Worm (Caenorhabditis elegans) whole organism, L4/young adult: ENCODE data around the gene srh-87.

Experiments
- W03F9.2 ChIP-seq: fragments of 150-350 bp; optimal IDR thresholded peaks from 2 replicates; lab custom pipeline; 2014; ENCODE audit warnings: missing biosample characterization, missing genetic modification characterization
- dao-5 ChIP-seq: sonication (generic microtip); optimal IDR thresholded peaks from 2 replicates; lab custom pipeline; 2016; ENCODE audit warnings: missing genotype, missing genetic modification characterization, moderate library complexity, missing compliant biosample characterization
- him-1 ChIP-seq: sonication (generic microtip); optimal IDR thresholded peaks from 2 replicates; lab custom pipeline; 2016; ENCODE audit warnings: missing genotype, missing genetic modification reagents, missing genetic modification characterization, missing compliant biosample characterization

- TF ChIP-seq W03F9.2: no peak
- TF ChIP-seq him-1 (tag; lab: Kevin White, UChicago): no peak
- no peak for TF ChIP-seq dao-5 (tag; lab: Kevin White, UChicago)
Measured at ce11 chrV:2903227-2903626, 42.3 kb downstream of the srh-87 start, which contains the start of gene C31B8.7.
